Fruit fly (Drosophila melanogaster) whole organism, embryonic: ENCODE measurements around the gene CG33191.
A peak's percentile ranks its signal among the peaks of the same experiment; 100 is the strongest.

Experiments used
- Ada2b ChIP-seq: fragments of 200-800 bp; sonication (Bioruptor generic); IDR thresholded peaks from 2 replicates; pipeline ENCODE4 v1.3.6; 2022; ENCODE audit warnings: missing biosample characterization, missing genetic modification characterization
- BtbVII ChIP-seq: fragments of 200-800 bp; sonication (Bioruptor generic); optimal IDR thresholded peaks from 3 replicates; lab custom pipeline; 2017; ENCODE audit warnings: missing biosample characterization, mild to moderate bottlenecking, missing genetic modification characterization
- CG13287 ChIP-seq: fragments of 200-800 bp; sonication (Bioruptor generic); IDR thresholded peaks from 2 replicates; pipeline ENCODE4 v1.3.6; 2022; ENCODE audit warnings: missing biosample characterization, missing genetic modification characterization; ENCODE audit not compliant: partially characterized antibody
- CG13424 ChIP-seq: fragments of 200-800 bp; sonication (Bioruptor generic); optimal IDR thresholded peaks from 2 replicates; lab custom pipeline; 2019; ENCODE audit warnings: missing biosample characterization, mild to moderate bottlenecking, missing genetic modification characterization, moderate library complexity
- CG14860 ChIP-seq: fragments of 200-800 bp; sonication (Bioruptor generic); IDR thresholded peaks from 3 replicates; pipeline ENCODE4 v1.3.6; 2022; ENCODE audit warnings: missing biosample characterization, missing genetic modification characterization; ENCODE audit not compliant: partially characterized antibody
- CG15073 ChIP-seq: fragments of 200-800 bp; sonication (Bioruptor generic); optimal IDR thresholded peaks from 2 replicates; lab custom pipeline; 2016; ENCODE audit warnings: missing biosample characterization, missing genetic modification characterization
- CG17359 ChIP-seq: fragments of 200-800 bp; sonication (Bioruptor generic); optimal IDR thresholded peaks from 3 replicates; lab custom pipeline; 2018; ENCODE audit warnings: missing biosample characterization, mild to moderate bottlenecking, missing genetic modification characterization, moderate library complexity
- CG17912 ChIP-seq: fragments of 200-800 bp; sonication (Bioruptor generic); optimal IDR thresholded peaks from 2 replicates; lab custom pipeline; 2018; ENCODE audit warnings: missing biosample characterization, mild to moderate bottlenecking, missing genetic modification characterization
- CG18619 ChIP-seq: fragments of 200-800 bp; sonication (Bioruptor generic); optimal IDR thresholded peaks from 3 replicates; lab custom pipeline; 2017; ENCODE audit warnings: missing biosample characterization, mild to moderate bottlenecking, missing genetic modification characterization
- CG18764 ChIP-seq: fragments of 200-800 bp; sonication (Bioruptor generic); optimal IDR thresholded peaks from 3 replicates; lab custom pipeline; 2016; ENCODE audit warnings: missing biosample characterization, missing genetic modification characterization
- CG2202 ChIP-seq: fragments of 200-800 bp; sonication (Bioruptor generic); optimal IDR thresholded peaks from 2 replicates; lab custom pipeline; 2018; ENCODE audit warnings: missing biosample characterization, mild to moderate bottlenecking, missing genetic modification characterization
- CG2678 ChIP-seq: fragments of 200-800 bp; sonication (Bioruptor generic); optimal IDR thresholded peaks from 3 replicates; lab custom pipeline; 2019; ENCODE audit warnings: missing biosample characterization, mild to moderate bottlenecking, missing genetic modification characterization, moderate library complexity
- CG30020 ChIP-seq: fragments of 200-800 bp; optimal IDR thresholded peaks from 2 replicates; lab custom pipeline; 2019; ENCODE audit warnings: missing biosample characterization, mild to moderate bottlenecking, missing genetic modification characterization, moderate library complexity
- CG31365 ChIP-seq: fragments of 200-800 bp; sonication (Bioruptor generic); optimal IDR thresholded peaks from 2 replicates; lab custom pipeline; 2018; ENCODE audit warnings: missing biosample characterization, mild to moderate bottlenecking, missing genetic modification characterization
- CG33213 ChIP-seq: fragments of 200-800 bp; sonication (Bioruptor generic); optimal IDR thresholded peaks from 3 replicates; lab custom pipeline; 2016; ENCODE audit warnings: missing biosample characterization, missing genetic modification characterization
- CG3995 ChIP-seq: fragments of 200-800 bp; sonication (Bioruptor generic); optimal IDR thresholded peaks from 3 replicates; lab custom pipeline; 2016; ENCODE audit warnings: missing biosample characterization, missing genetic modification characterization
- CG4404 ChIP-seq: fragments of 200-800 bp; sonication (Bioruptor generic); IDR thresholded peaks from 2 replicates; pipeline ENCODE4 v1.3.6; 2022; ENCODE audit warnings: missing biosample characterization, missing genetic modification characterization
- CG6765 ChIP-seq: fragments of 200-800 bp; sonication (Bioruptor generic); optimal IDR thresholded peaks from 3 replicates; lab custom pipeline; 2017; ENCODE audit warnings: missing biosample characterization, mild to moderate bottlenecking, missing genetic modification characterization
- CTCF ChIP-seq: fragments of 200-800 bp; sonication (Bioruptor generic); optimal IDR thresholded peaks from 2 replicates; lab custom pipeline; 2017; ENCODE audit warnings: missing biosample characterization, mild to moderate bottlenecking, missing genetic modification characterization, moderate library complexity
- Dad ChIP-seq: fragments of 200-800 bp; sonication (Bioruptor generic); optimal IDR thresholded peaks from 3 replicates; lab custom pipeline; 2016; ENCODE audit warnings: missing biosample characterization, missing genetic modification characterization
- Doc2 ChIP-seq: fragments of 200-800 bp; sonication (Bioruptor generic); IDR thresholded peaks from 2 replicates; pipeline ENCODE4 v1.3.6; 2022; ENCODE audit warnings: missing biosample characterization, missing genetic modification characterization
- HLH4C ChIP-seq: fragments of 200-800 bp; sonication (Bioruptor generic); IDR thresholded peaks from 3 replicates; pipeline ENCODE4 v1.3.6; 2022; ENCODE audit warnings: missing biosample characterization, missing genetic modification characterization; ENCODE audit not compliant: partially characterized antibody
- Hey ChIP-seq: fragments of 200-800 bp; sonication (Bioruptor generic); optimal IDR thresholded peaks from 3 replicates; lab custom pipeline; 2018; ENCODE audit warnings: missing biosample characterization, mild to moderate bottlenecking, missing genetic modification characterization
- Lhr ChIP-seq: fragments of 200-800 bp; sonication (Bioruptor generic); optimal IDR thresholded peaks from 3 replicates; lab custom pipeline; 2017; ENCODE audit warnings: mild to moderate bottlenecking, missing biosample characterization, missing genetic modification reagents, missing genetic modification characterization
- Lim3 ChIP-seq: fragments of 200-800 bp; sonication (Bioruptor generic); IDR thresholded peaks from 2 replicates; pipeline ENCODE4 v1.3.6; 2022; ENCODE audit warnings: missing biosample characterization, missing genetic modification characterization
- Oli ChIP-seq: fragments of 200-800 bp; sonication (Bioruptor generic); optimal IDR thresholded peaks from 2 replicates; lab custom pipeline; 2018; ENCODE audit warnings: missing biosample characterization, mild to moderate bottlenecking, missing genetic modification characterization, moderate library complexity
- PHDP ChIP-seq: fragments of 200-800 bp; sonication (Bioruptor generic); optimal IDR thresholded peaks from 3 replicates; lab custom pipeline; 2018; ENCODE audit warnings: missing biosample characterization, mild to moderate bottlenecking, missing genetic modification characterization, moderate library complexity
- Scr ChIP-seq: fragments of 200-800 bp; sonication (Bioruptor generic); IDR thresholded peaks from 2 replicates; pipeline ENCODE4 v1.3.6; 2022; ENCODE audit warnings: missing biosample characterization, missing genetic modification characterization; ENCODE audit not compliant: partially characterized antibody
- ase ChIP-seq: fragments of 200-800 bp; sonication (Bioruptor generic); IDR thresholded peaks from 3 replicates; pipeline ENCODE4 v1.3.6; 2022; ENCODE audit warnings: missing biosample characterization, missing genetic modification characterization
- bbx ChIP-seq: fragments of 200-800 bp; sonication (Bioruptor generic); IDR thresholded peaks from 2 replicates; pipeline ENCODE4 v1.3.6; 2022; ENCODE audit warnings: missing biosample characterization, missing genetic modification characterization; ENCODE audit not compliant: partially characterized antibody
- da ChIP-seq: fragments of 200-800 bp; sonication (Bioruptor generic); optimal IDR thresholded peaks from 2 replicates; lab custom pipeline; 2016; ENCODE audit warnings: missing biosample characterization, missing genetic modification characterization
- dmrt99B ChIP-seq: fragments of 200-800 bp; sonication (Bioruptor generic); optimal IDR thresholded peaks from 2 replicates; lab custom pipeline; 2018; ENCODE audit warnings: missing biosample characterization, mild to moderate bottlenecking, missing genetic modification characterization, moderate library complexity
- ems ChIP-seq: fragments of 200-800 bp; sonication (Bioruptor generic); optimal IDR thresholded peaks from 3 replicates; lab custom pipeline; 2016; ENCODE audit warnings: missing biosample characterization, missing genetic modification characterization
- fd3F ChIP-seq: fragments of 200-800 bp; sonication (Bioruptor generic); optimal IDR thresholded peaks from 2 replicates; lab custom pipeline; 2018; ENCODE audit warnings: missing biosample characterization, mild to moderate bottlenecking, missing genetic modification characterization, moderate library complexity
- fd64A ChIP-seq: fragments of 200-800 bp; sonication (Bioruptor generic); optimal IDR thresholded peaks from 3 replicates; lab custom pipeline; 2018; ENCODE audit warnings: missing biosample characterization, mild to moderate bottlenecking, missing genetic modification characterization
- gem ChIP-seq: fragments of 200-800 bp; sonication (Bioruptor generic); optimal IDR thresholded peaks from 2 replicates; lab custom pipeline; 2019; ENCODE audit warnings: missing biosample characterization, mild to moderate bottlenecking, missing genetic modification characterization, moderate library complexity
- gsb-n ChIP-seq: fragments of 200-800 bp; sonication (Bioruptor generic); optimal IDR thresholded peaks from 3 replicates; lab custom pipeline; 2018; ENCODE audit warnings: missing biosample characterization, mild to moderate bottlenecking, missing genetic modification characterization
- gt ChIP-seq: fragments of 200-800 bp; sonication (Bioruptor generic); IDR thresholded peaks from 2 replicates; pipeline ENCODE4 v1.3.6; 2022; ENCODE audit warnings: missing biosample characterization, missing genetic modification characterization
- hbn ChIP-seq: fragments of 200-800 bp; sonication (Bioruptor generic); IDR thresholded peaks from 2 replicates; pipeline ENCODE4 v1.3.6; 2022; ENCODE audit warnings: missing biosample characterization, missing genetic modification characterization; ENCODE audit not compliant: partially characterized antibody
- org-1 ChIP-seq: fragments of 200-800 bp; sonication (Bioruptor generic); optimal IDR thresholded peaks from 2 replicates; lab custom pipeline; 2017; ENCODE audit warnings: missing biosample characterization, missing genetic modification characterization
- pb ChIP-seq: fragments of 200-800 bp; sonication (Bioruptor generic); optimal IDR thresholded peaks from 3 replicates; lab custom pipeline; 2016; ENCODE audit warnings: missing biosample characterization, missing genetic modification characterization
- psq ChIP-seq: fragments of 200-800 bp; sonication (Bioruptor generic); optimal IDR thresholded peaks from 2 replicates; lab custom pipeline; 2017; ENCODE audit warnings: missing biosample characterization, missing genetic modification characterization
- ranshi ChIP-seq: fragments of 200-800 bp; sonication (Bioruptor generic); IDR thresholded peaks from 2 replicates; pipeline ENCODE4 v1.3.6; 2022; ENCODE audit warnings: missing biosample characterization, missing genetic modification characterization
- schlank ChIP-seq: fragments of 200-800 bp; sonication (Bioruptor generic); optimal IDR thresholded peaks from 2 replicates; lab custom pipeline; 2018; ENCODE audit warnings: missing biosample characterization, mild to moderate bottlenecking, missing genetic modification characterization
- slou ChIP-seq: fragments of 200-800 bp; sonication (Bioruptor generic); optimal IDR thresholded peaks from 3 replicates; lab custom pipeline; 2016; ENCODE audit warnings: missing biosample characterization, missing genetic modification characterization
- sna ChIP-seq: fragments of 200-800 bp; sonication (Bioruptor generic); IDR thresholded peaks from 2 replicates; pipeline ENCODE4 v1.3.6; 2022; ENCODE audit warnings: missing biosample characterization, missing genetic modification characterization; ENCODE audit not compliant: partially characterized antibody
- tgo ChIP-seq: fragments of 200-800 bp; sonication (Bioruptor generic); IDR thresholded peaks from 3 replicates; pipeline ENCODE4 v1.3.6; 2022; ENCODE audit warnings: missing biosample characterization, missing genetic modification characterization
- tio ChIP-seq: fragments of 200-800 bp; sonication (Bioruptor generic); optimal IDR thresholded peaks from 2 replicates; lab custom pipeline; 2017; ENCODE audit warnings: missing biosample characterization, missing genetic modification characterization, inconsistent platforms
- wdn ChIP-seq: fragments of 200-800 bp; sonication (Bioruptor generic); IDR thresholded peaks from 2 replicates; pipeline ENCODE4 v1.3.6; 2022; ENCODE audit warnings: missing biosample characterization, missing genetic modification characterization
- zfh2 ChIP-seq: fragments of 200-800 bp; sonication (Bioruptor generic); optimal IDR thresholded peaks from 2 replicates; lab custom pipeline; 2016; ENCODE audit warnings: missing biosample characterization, missing genetic modification characterization

The CG33191 gene

DNA sequence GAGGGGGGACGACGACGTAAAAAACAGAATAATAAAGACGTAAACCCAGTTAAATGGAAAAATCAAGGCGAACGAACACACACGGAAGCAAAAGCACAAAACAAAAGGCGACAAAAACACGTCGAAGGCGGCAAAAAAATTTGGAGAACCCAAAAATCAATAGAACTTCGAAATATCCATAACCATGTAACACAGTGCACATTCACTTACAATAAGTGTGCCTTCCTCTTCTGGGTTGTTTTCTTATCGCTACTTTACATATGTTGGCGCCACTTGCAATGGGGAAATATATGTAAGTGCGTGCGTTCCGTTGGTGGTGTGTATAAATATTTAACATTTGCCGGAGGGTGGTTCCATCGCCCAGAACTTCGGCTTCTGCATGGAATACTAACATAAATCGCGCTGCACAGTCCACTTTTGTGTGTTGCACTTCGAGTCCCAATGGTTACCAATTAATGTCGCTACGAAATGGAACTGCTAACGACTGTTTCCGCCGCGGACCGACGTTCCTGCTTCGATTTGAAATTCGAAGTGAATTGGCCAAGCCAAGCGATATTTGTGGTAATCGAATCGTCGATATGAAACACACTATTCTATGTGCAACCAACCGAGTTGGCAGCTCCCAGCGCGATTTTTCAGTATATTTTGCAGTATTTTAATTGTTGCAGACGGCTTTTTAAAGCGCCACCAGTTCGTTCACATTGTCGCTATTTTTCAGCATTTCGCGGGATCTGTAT is 32.4 kb downstream of the CG33191 start, which contains the start of the genes CG9801 and Nasp (continued):
- TF ChIP-seq psq (peak; percentile 33), ranshi (GFP tag; lab: Robert Waterston, UW) (no peak), HLH4C (GFP tag; lab: Robert Waterston, UW) (peak; percentile 78), ase (0 out of 3 replicates have a peak, but pooled peaks have one; percentile 9), CG17912 (GFP tag; lab: Kevin White, UChicago) (peak; percentile 35), CG2202 (tag; lab: Kevin White, UChicago) (no peak), Dad (GFP tag; lab: Kevin White, UChicago) (peak; percentile 35), CG17359 (tag; lab: Kevin White, UChicago) (peak; percentile 18), CG3995 (peak; percentile 67), slou (no peak), Hey (tag; lab: Kevin White, UChicago) (no peak), CG13287 (peak; percentile 79), CG4404 (no peak), sna (GFP tag; lab: Robert Waterston, UW) (peak; percentile 50; the same call in 1 of the 2 replicates), ems (GFP tag; lab: Kevin White, UChicago) (peak; percentile 13), CG31365 (tag; lab: Kevin White, UChicago) (no peak), CG18764 (no peak), CTCF (GFP tag; lab: Kevin White, UChicago) (peak; percentile 67), gem (no peak), Oli (no peak), Lhr (peak; percentile 88), da (GFP tag; lab: Kevin White, UChicago) (no peak), BtbVII (no peak), schlank (tag; lab: Kevin White, UChicago) (no peak), gt (GFP tag; lab: Robert Waterston, UW) (no peak), CG13424 (tag; lab: Kevin White, UChicago) (no peak), tgo (no peak), Lim3 (GFP tag; lab: Robert Waterston, UW) (no peak), dmrt99B (tag; lab: Kevin White, UChicago) (peak; percentile 21), CG14860 (GFP tag; lab: Robert Waterston, UW) (peak; percentile 56; the same call in 2 of the 3 replicates), fd64A (GFP tag; lab: Kevin White, UChicago) (no peak), gsb-n (tag; lab: Kevin White, UChicago) (peak; percentile 43), CG2678 (tag; lab: Kevin White, UChicago) (peak; percentile 30), Ada2b (GFP tag; lab: Robert Waterston, UW) (no peak), fd3F (peak; percentile 24), zfh2 (GFP tag; lab: Kevin White, UChicago) (peak; percentile 28), CG33213 (GFP tag; lab: Kevin White, UChicago) (peak; percentile 81), wdn (GFP tag; lab: Robert Waterston, UW) (peak; percentile 38; the same call in 1 of the 2 replicates), tio (no peak), pb (GFP tag; lab: Kevin White, UChicago) (peak; percentile 39), CG30020 (tag; lab: Kevin White, UChicago) (peak; percentile 35), CG15073 (GFP tag; lab: Kevin White, UChicago) (no peak), CG6765 (peak; percentile 7), CG18619 (GFP tag; lab: Kevin White, UChicago) (no peak), Doc2 (GFP tag; lab: Robert Waterston, UW) (no peak), bbx (GFP tag; lab: Robert Waterston, UW) (peak; percentile 84), hbn (GFP tag; lab: Robert Waterston, UW) (peak; percentile 57), Scr (peak; percentile 70), org-1 (GFP tag; lab: Kevin White, UChicago) (peak; percentile 17), PHDP (tag; lab: Kevin White, UChicago) (no peak)
